Fruit fly (Drosophila melanogaster) whole organism, embryonic: ENCODE measurements around the gene drn.

ENCODE experiments used
- Ada2b ChIP-seq: fragments of 200-800 bp; sonication (Bioruptor generic); IDR thresholded peaks from 2 replicates; pipeline ENCODE4 v1.3.6; 2022; ENCODE audit warnings: missing biosample characterization, missing genetic modification characterization
- Blimp-1 ChIP-seq: fragments of 200-800 bp; sonication (Bioruptor generic); optimal IDR thresholded peaks from 3 replicates; lab custom pipeline; 2018; ENCODE audit warnings: missing biosample characterization, missing genetic modification characterization, mild to moderate bottlenecking, moderate library complexity, missing genetic modification reagents
- CG10147 ChIP-seq: fragments of 200-800 bp; sonication (Bioruptor generic); optimal IDR thresholded peaks from 2 replicates; lab custom pipeline; 2019; ENCODE audit warnings: missing biosample characterization, mild to moderate bottlenecking, missing genetic modification characterization, moderate library complexity
- CG10543 ChIP-seq: fragments of 200-800 bp; sonication (Bioruptor generic); optimal IDR thresholded peaks from 3 replicates; lab custom pipeline; 2017; ENCODE audit warnings: missing biosample characterization, mild to moderate bottlenecking, missing genetic modification characterization, moderate library complexity
- CG10654 ChIP-seq: fragments of 200-800 bp; sonication (Bioruptor generic); optimal IDR thresholded peaks from 2 replicates; lab custom pipeline; 2016; ENCODE audit warnings: missing biosample characterization, missing genetic modification characterization
- CG12744 ChIP-seq: fragments of 200-800 bp; sonication (Bioruptor generic); optimal IDR thresholded peaks from 2 replicates; lab custom pipeline; 2016; ENCODE audit warnings: missing biosample characterization, missing genetic modification characterization
- CG12942 ChIP-seq: fragments of 200-800 bp; sonication (Bioruptor generic); optimal IDR thresholded peaks from 3 replicates; lab custom pipeline; 2016; ENCODE audit warnings: missing biosample characterization, missing genetic modification characterization
- CG16815 ChIP-seq: fragments of 200-800 bp; sonication (Bioruptor generic); optimal IDR thresholded peaks from 3 replicates; lab custom pipeline; 2017; ENCODE audit warnings: missing biosample characterization, mild to moderate bottlenecking, missing genetic modification characterization
- CG17385 ChIP-seq: fragments of 200-800 bp; sonication (Bioruptor generic); optimal IDR thresholded peaks from 3 replicates; lab custom pipeline; 2018; ENCODE audit warnings: missing biosample characterization, mild to moderate bottlenecking, missing genetic modification characterization
- CG18764 ChIP-seq: fragments of 200-800 bp; sonication (Bioruptor generic); optimal IDR thresholded peaks from 3 replicates; lab custom pipeline; 2016; ENCODE audit warnings: missing biosample characterization, missing genetic modification characterization
- CG2202 ChIP-seq: fragments of 200-800 bp; sonication (Bioruptor generic); optimal IDR thresholded peaks from 2 replicates; lab custom pipeline; 2018; ENCODE audit warnings: missing biosample characterization, mild to moderate bottlenecking, missing genetic modification characterization
- CG30020 ChIP-seq: fragments of 200-800 bp; optimal IDR thresholded peaks from 2 replicates; lab custom pipeline; 2019; ENCODE audit warnings: missing biosample characterization, mild to moderate bottlenecking, missing genetic modification characterization, moderate library complexity
- CG6175 ChIP-seq: fragments of 200-800 bp; sonication (Bioruptor generic); IDR thresholded peaks from 3 replicates; pipeline ENCODE4 v1.3.6; 2022; ENCODE audit warnings: missing biosample characterization, missing genetic modification characterization
- CG6813 ChIP-seq: fragments of 200-800 bp; sonication (Bioruptor generic); optimal IDR thresholded peaks from 2 replicates; lab custom pipeline; 2017; ENCODE audit warnings: missing biosample characterization, missing genetic modification characterization, mild to moderate bottlenecking, moderate library complexity, missing genetic modification reagents
- CG6854 ChIP-seq: fragments of 200-800 bp; sonication (Bioruptor generic); optimal IDR thresholded peaks from 3 replicates; lab custom pipeline; 2017; ENCODE audit warnings: missing biosample characterization, mild to moderate bottlenecking, missing genetic modification characterization
- CG7963 ChIP-seq: fragments of 200-800 bp; sonication (Bioruptor generic); IDR thresholded peaks from 3 replicates; pipeline ENCODE4 v1.3.6; 2022; ENCODE audit warnings: missing biosample characterization, missing genetic modification characterization; ENCODE audit not compliant: partially characterized antibody
- CG8478 ChIP-seq: fragments of >200 bp; optimal IDR thresholded peaks from 2 replicates; lab custom pipeline; 2018
- CrebB ChIP-seq: fragments of 200-800 bp; sonication (Bioruptor generic); optimal IDR thresholded peaks from 3 replicates; lab custom pipeline; 2018; ENCODE audit warnings: missing biosample characterization, mild to moderate bottlenecking, missing genetic modification characterization
- Dek ChIP-seq: fragments of 200-800 bp; sonication (Bioruptor generic); optimal IDR thresholded peaks from 3 replicates; lab custom pipeline; 2019; ENCODE audit warnings: missing biosample characterization, mild to moderate bottlenecking, missing genetic modification characterization, moderate library complexity
- Hr78 ChIP-seq, 2 experiments: fragments of 200-800 bp in 1 of 2; fragments of >200 bp in 1 of 2; sonication (Bioruptor generic) in 1 of 2; optimal IDR thresholded peaks; 2 replicates each; lab custom pipeline; 2017 to 2019; ENCODE audit warnings: missing biosample characterization in 2 of 2, missing genetic modification characterization in 2 of 2, mild to moderate bottlenecking in 1 of 2, moderate library complexity in 1 of 2
- Nf-YC ChIP-seq: fragments of 200-800 bp; optimal IDR thresholded peaks from 3 replicates; lab custom pipeline; 2019; ENCODE audit warnings: missing biosample characterization, mild to moderate bottlenecking, missing genetic modification characterization, moderate library complexity
- Rx ChIP-seq: fragments of 200-800 bp; sonication (Bioruptor generic); IDR thresholded peaks from 2 replicates; pipeline ENCODE4 v1.3.6; 2022; ENCODE audit warnings: missing biosample characterization, missing genetic modification characterization
- ab ChIP-seq: fragments of 200-800 bp; sonication (Bioruptor generic); optimal IDR thresholded peaks from 2 replicates; lab custom pipeline; 2016; ENCODE audit warnings: missing biosample characterization, missing genetic modification characterization
- ase ChIP-seq: fragments of 200-800 bp; sonication (Bioruptor generic); IDR thresholded peaks from 3 replicates; pipeline ENCODE4 v1.3.6; 2022; ENCODE audit warnings: missing biosample characterization, missing genetic modification characterization
- bab2 ChIP-seq: fragments of 200-800 bp; sonication (Bioruptor generic); optimal IDR thresholded peaks from 2 replicates; lab custom pipeline; 2016; ENCODE audit warnings: missing biosample characterization, missing genetic modification characterization
- dan ChIP-seq: fragments of 200-800 bp; sonication (Bioruptor generic); IDR thresholded peaks from 2 replicates; pipeline ENCODE4 v1.3.6; 2022; ENCODE audit warnings: missing biosample characterization, missing genetic modification characterization
- ems ChIP-seq: fragments of 200-800 bp; sonication (Bioruptor generic); optimal IDR thresholded peaks from 3 replicates; lab custom pipeline; 2016; ENCODE audit warnings: missing biosample characterization, missing genetic modification characterization
- eve ChIP-seq, 2 experiments: fragments of >200 bp; optimal IDR thresholded peaks; 2 replicates each; lab custom pipeline; 2017; ENCODE audit warnings: missing biosample characterization in 2 of 2, missing genetic modification characterization in 2 of 2
- ewg ChIP-seq: fragments of 200-800 bp; sonication (Bioruptor generic); optimal IDR thresholded peaks from 3 replicates; lab custom pipeline; 2017; ENCODE audit warnings: mild to moderate bottlenecking, missing biosample characterization, missing genetic modification reagents, missing genetic modification characterization
- gro ChIP-seq: fragments of 200-800 bp; sonication (Bioruptor generic); optimal IDR thresholded peaks from 2 replicates; lab custom pipeline; 2016; ENCODE audit warnings: missing biosample characterization, missing genetic modification characterization
- gsb-n ChIP-seq: fragments of 200-800 bp; sonication (Bioruptor generic); optimal IDR thresholded peaks from 3 replicates; lab custom pipeline; 2018; ENCODE audit warnings: missing biosample characterization, mild to moderate bottlenecking, missing genetic modification characterization
- h ChIP-seq: fragments of >200 bp; optimal IDR thresholded peaks from 2 replicates; lab custom pipeline; 2017
- her ChIP-seq: fragments of 200-800 bp; sonication (Bioruptor generic); optimal IDR thresholded peaks from 2 replicates; lab custom pipeline; 2016; ENCODE audit warnings: missing biosample characterization, missing genetic modification characterization
- insv ChIP-seq, 2 experiments: fragments of 200-800 bp; sonication (Bioruptor generic); optimal IDR thresholded peaks; 3 replicates each; lab custom pipeline; 2016 to 2018; ENCODE audit warnings: missing biosample characterization in 2 of 2, missing genetic modification characterization in 2 of 2
- jigr1 ChIP-seq: fragments of 200-800 bp; sonication (Bioruptor generic); IDR thresholded peaks from 3 replicates; pipeline ENCODE4 v1.3.6; 2022; ENCODE audit warnings: missing biosample characterization, missing genetic modification characterization
- jumu ChIP-seq: fragments of 200-800 bp; sonication (Bioruptor generic); optimal IDR thresholded peaks from 3 replicates; lab custom pipeline; 2016; ENCODE audit warnings: missing biosample characterization, missing genetic modification characterization
- kah ChIP-seq: fragments of 200-800 bp; sonication (Bioruptor generic); optimal IDR thresholded peaks from 2 replicates; lab custom pipeline; 2018; ENCODE audit warnings: missing biosample characterization, mild to moderate bottlenecking, missing genetic modification characterization
- kay ChIP-seq: fragments of 200-800 bp; sonication (Bioruptor generic); optimal IDR thresholded peaks from 2 replicates; lab custom pipeline; 2016; ENCODE audit warnings: missing biosample characterization, missing genetic modification characterization
- ken ChIP-seq: fragments of 200-800 bp; sonication (Bioruptor generic); IDR thresholded peaks from 3 replicates; pipeline ENCODE4 v1.3.6; 2022; ENCODE audit warnings: missing biosample characterization, missing genetic modification characterization
- luna ChIP-seq: fragments of 200-800 bp; sonication (Bioruptor generic); optimal IDR thresholded peaks from 2 replicates; lab custom pipeline; 2016; ENCODE audit warnings: missing biosample characterization, missing genetic modification characterization
- nom ChIP-seq: fragments of 200-800 bp; sonication (Bioruptor generic); optimal IDR thresholded peaks from 2 replicates; lab custom pipeline; 2017; ENCODE audit warnings: missing biosample characterization, missing genetic modification characterization, mild to moderate bottlenecking, moderate library complexity, missing genetic modification reagents
- scrt ChIP-seq: fragments of 200-800 bp; sonication (Bioruptor generic); optimal IDR thresholded peaks from 2 replicates; lab custom pipeline; 2018; ENCODE audit warnings: missing biosample characterization, mild to moderate bottlenecking, missing genetic modification characterization, moderate library complexity
- sisA ChIP-seq: fragments of 200-800 bp; sonication (Bioruptor generic); IDR thresholded peaks from 2 replicates; pipeline ENCODE4 v1.3.6; 2022; ENCODE audit warnings: missing biosample characterization, missing genetic modification characterization
- so ChIP-seq: fragments of 200-800 bp; sonication (Bioruptor generic); IDR thresholded peaks from 3 replicates; pipeline ENCODE4 v1.3.6; 2022; ENCODE audit warnings: missing biosample characterization, missing genetic modification characterization
- tna ChIP-seq: fragments of 200-800 bp; sonication (Bioruptor generic); IDR thresholded peaks from 2 replicates; pipeline ENCODE4 v1.3.6; 2022; ENCODE audit warnings: missing biosample characterization, missing genetic modification characterization; ENCODE audit not compliant: partially characterized antibody
- toy ChIP-seq: fragments of 200-800 bp; sonication (Bioruptor generic); IDR thresholded peaks from 2 replicates; pipeline ENCODE4 v1.3.6; 2022; ENCODE audit warnings: missing biosample characterization, missing genetic modification characterization
- trh ChIP-seq: fragments of 200-800 bp; sonication (Bioruptor generic); optimal IDR thresholded peaks from 2 replicates; lab custom pipeline; 2016; ENCODE audit warnings: missing biosample characterization, missing genetic modification characterization
- vnd ChIP-seq: fragments of 200-800 bp; sonication (Bioruptor generic); IDR thresholded peaks from 3 replicates; pipeline ENCODE4 v1.3.6; 2022; ENCODE audit warnings: missing biosample characterization, missing genetic modification characterization; ENCODE audit not compliant: partially characterized antibody
- zen2 ChIP-seq: fragments of 200-800 bp; sonication (Bioruptor generic); IDR thresholded peaks from 3 replicates; pipeline ENCODE4 v1.3.6; 2022; ENCODE audit warnings: missing biosample characterization, missing genetic modification characterization; ENCODE audit not compliant: partially characterized antibody
- zfh2 ChIP-seq: fragments of 200-800 bp; sonication (Bioruptor generic); optimal IDR thresholded peaks from 2 replicates; lab custom pipeline; 2016; ENCODE audit warnings: missing biosample characterization, missing genetic modification characterization

drn gene

DNA sequence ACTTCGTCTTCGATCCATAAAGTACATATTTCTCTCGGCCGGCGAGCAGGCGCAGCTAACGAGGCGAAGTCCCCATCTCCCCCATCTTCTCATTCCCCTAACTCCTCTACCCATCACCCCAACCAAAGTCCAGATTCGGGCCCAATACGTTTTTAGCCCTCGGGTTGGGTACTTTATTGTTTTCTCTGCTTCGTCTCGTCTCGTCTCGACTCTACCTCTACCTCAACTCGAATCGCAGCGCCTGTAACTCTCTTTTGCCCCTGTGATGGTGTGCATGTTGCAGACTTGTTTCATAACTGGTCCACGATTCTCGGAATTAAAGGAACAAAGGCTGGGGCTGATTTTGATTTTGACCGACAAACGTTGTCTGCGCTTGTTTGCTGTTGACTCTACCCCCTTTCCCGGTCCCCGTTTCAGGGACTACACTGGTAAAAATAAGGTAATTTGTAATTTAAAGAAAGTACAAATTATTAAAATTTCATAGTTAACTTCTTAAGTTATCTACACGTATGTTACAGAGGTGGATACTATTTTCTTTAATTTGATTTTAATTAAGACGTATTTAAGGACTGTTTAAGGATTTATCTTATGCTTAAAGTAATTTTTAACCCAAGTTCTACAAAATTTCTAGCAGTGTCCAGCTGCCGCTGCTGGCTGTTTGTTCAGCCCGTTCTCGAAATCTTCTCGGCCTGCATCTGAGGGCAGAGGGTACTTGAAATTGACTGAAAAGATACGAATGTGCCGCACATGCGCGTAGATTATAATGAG lies 38.8 kb downstream of the drn start (continued):
- no peak for TF ChIP-seq CG10147 (GFP tag; lab: Kevin White, UChicago)
- peak; percentile 11 for TF ChIP-seq CG10654 (GFP tag; lab: Kevin White, UChicago)
- TF ChIP-seq jumu: no peak
- peak; percentile 67 for TF ChIP-seq CG16815 (GFP tag; lab: Kevin White, UChicago)
- no peak for TF ChIP-seq jigr1 (GFP tag; lab: Robert Waterston, UW)
- peak; percentile 80 for TF ChIP-seq gsb-n
- no peak for TF ChIP-seq zen2 (GFP tag; lab: Robert Waterston, UW)
- no peak for TF ChIP-seq tna (GFP tag; lab: Robert Waterston, UW)
- peak in 1 of 2 experiments; percentile 60 for TF ChIP-seq eve (GFP tag; optimal IDR thresholded peaks at IDR 0.05; lab: Kevin White, UChicago)
- no peak for TF ChIP-seq Ada2b (GFP tag; lab: Robert Waterston, UW)
- TF ChIP-seq CG8478: no peak
- peak; percentile 1 for TF ChIP-seq trh (GFP tag; lab: Kevin White, UChicago)
- TF ChIP-seq her (GFP tag; lab: Kevin White, UChicago): no peak
- TF ChIP-seq CG6175 (GFP tag; lab: Robert Waterston, UW): no peak
- no peak for TF ChIP-seq CG7963 (GFP tag; lab: Robert Waterston, UW)
- no peak for TF ChIP-seq zfh2
- TF ChIP-seq Blimp-1: peak; percentile 65
- TF ChIP-seq CG30020 (tag; lab: Kevin White, UChicago): peak; percentile 27
- TF ChIP-seq CG6813 (GFP tag; lab: Kevin White, UChicago): peak; percentile 22
- no peak for TF ChIP-seq Rx (GFP tag; lab: Robert Waterston, UW)
- no peak for TF ChIP-seq CrebB (tag; lab: Kevin White, UChicago)
- TF ChIP-seq Hr78 (GFP tag; optimal IDR thresholded peaks at IDR 0.05; lab: Kevin White, UChicago): peak in 1 of 2 experiments; percentile 54
- peak; percentile 25 for TF ChIP-seq CG18764 (GFP tag; lab: Kevin White, UChicago)
- TF ChIP-seq toy (GFP tag; lab: Robert Waterston, UW): no peak
- no peak for TF ChIP-seq insv (GFP tag; optimal IDR thresholded peaks at IDR 0.05; lab: Kevin White, UChicago)
- no peak for TF ChIP-seq CG12744 (GFP tag; lab: Kevin White, UChicago)
- peak; percentile 36 for TF ChIP-seq sisA (GFP tag; lab: Robert Waterston, UW)
- peak; percentile 47 for TF ChIP-seq bab2
- 0 out of 3 replicates have a peak, but pooled peaks have one; percentile 24 for TF ChIP-seq vnd
- TF ChIP-seq CG2202 (tag; lab: Kevin White, UChicago): peak; percentile 79
- peak; percentile 68 for TF ChIP-seq nom (GFP tag; lab: Kevin White, UChicago)
- peak; percentile 28 for TF ChIP-seq CG17385 (GFP tag; lab: Kevin White, UChicago)
- TF ChIP-seq ken: no peak
- TF ChIP-seq Dek: no peak
- TF ChIP-seq ab (GFP tag; lab: Kevin White, UChicago): no peak
- TF ChIP-seq kay (GFP tag; lab: Kevin White, UChicago): no peak
- peak; percentile 4 for TF ChIP-seq scrt
- TF ChIP-seq CG10543 (GFP tag; lab: Kevin White, UChicago): peak; percentile 6
- TF ChIP-seq so: no peak
- TF ChIP-seq luna (GFP tag; lab: Kevin White, UChicago): no peak
- no peak for TF ChIP-seq gro (GFP tag; lab: Kevin White, UChicago)
- no peak for TF ChIP-seq CG12942 (GFP tag; lab: Kevin White, UChicago)
- no peak for TF ChIP-seq h
- TF ChIP-seq ase (GFP tag; lab: Robert Waterston, UW): no peak
- no peak for TF ChIP-seq CG6854 (GFP tag; lab: Kevin White, UChicago)
- no peak for TF ChIP-seq ems (GFP tag; lab: Kevin White, UChicago)
- no peak for TF ChIP-seq kah
- TF ChIP-seq dan (GFP tag; lab: Robert Waterston, UW): no peak
- TF ChIP-seq Nf-YC (tag; lab: Kevin White, UChicago): no peak
- peak; percentile 40 for TF ChIP-seq ewg (GFP tag; lab: Kevin White, UChicago)
